Fruit fly (Drosophila melanogaster): ENCODE results near the gene CG1924.

Gene CG1924

DNA sequence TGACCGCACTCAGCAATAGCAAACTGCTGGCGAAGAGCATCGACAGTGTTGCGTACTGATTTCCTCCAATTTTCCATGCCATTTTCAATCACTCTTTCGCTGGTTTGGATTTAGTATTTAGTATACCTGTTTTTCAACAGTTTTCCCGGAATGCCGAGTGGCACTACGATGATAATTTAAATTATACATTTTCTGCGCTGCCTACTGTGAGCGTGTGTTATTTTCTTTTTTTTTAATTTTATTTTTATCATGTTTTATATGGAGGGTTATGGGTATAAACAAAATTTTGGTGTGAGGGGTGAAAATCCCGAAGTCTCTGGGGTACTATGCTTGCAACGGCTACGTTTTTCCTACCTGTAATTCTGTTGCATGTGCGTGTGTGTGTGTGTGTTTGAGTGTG lies at the start of gene CG1924:
TSS of gene CG1924 (minus strand) at position 101 of the 400 bp plus-strand sequence.
- TF ChIP-seq CTCF (optimal IDR thresholded peaks at IDR 0.05) (no peak), CG8478 (optimal IDR thresholded peaks at IDR 0.05) (no peak)

DNA sequence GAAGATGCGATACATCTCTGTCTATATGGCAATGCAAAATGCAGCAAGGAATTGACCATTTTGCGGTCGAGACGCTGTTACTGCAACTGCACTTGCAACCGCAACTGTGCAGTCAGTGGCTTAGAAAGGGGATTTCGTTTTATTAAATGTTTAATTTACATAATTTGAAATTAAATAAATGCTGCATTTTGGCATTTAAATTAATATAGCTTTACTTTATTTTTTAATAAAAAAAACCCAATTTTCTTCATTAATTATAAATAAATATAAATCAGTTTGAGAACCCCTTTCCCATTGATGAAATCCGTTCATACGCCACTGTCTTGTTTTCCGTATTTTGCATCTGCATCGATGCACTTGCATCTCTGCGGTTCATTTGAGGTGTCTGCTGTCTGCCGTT lies 49.5 kb upstream of the CG1924 start:
- no peak for TF ChIP-seq CTCF (optimal IDR thresholded peaks at IDR 0.05)
- no peak for TF ChIP-seq CG8478 (optimal IDR thresholded peaks at IDR 0.05)

DNA sequence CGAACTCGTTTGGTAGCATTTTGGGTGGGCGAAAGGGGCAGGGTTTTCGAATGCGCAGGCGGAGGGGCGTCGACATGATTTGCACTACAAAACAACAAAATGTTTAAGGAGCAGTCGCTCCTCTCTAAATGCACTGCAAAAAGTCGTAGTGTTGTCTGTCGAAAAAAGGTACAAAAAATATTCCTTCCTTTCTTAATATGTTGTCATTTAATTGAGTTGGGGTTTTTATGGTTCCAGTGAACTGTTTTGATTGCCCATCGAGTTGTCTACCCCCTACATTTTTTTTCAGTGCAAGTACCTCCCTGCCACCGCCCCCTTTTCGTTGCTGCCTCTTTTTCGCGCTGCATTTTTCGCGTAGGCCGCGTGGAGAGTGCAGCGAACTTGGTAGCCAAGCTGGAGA lies 48.1 kb upstream of the CG1924 start:
- TF ChIP-seq CG8478 (optimal IDR thresholded peaks at IDR 0.05) = no peak

DNA sequence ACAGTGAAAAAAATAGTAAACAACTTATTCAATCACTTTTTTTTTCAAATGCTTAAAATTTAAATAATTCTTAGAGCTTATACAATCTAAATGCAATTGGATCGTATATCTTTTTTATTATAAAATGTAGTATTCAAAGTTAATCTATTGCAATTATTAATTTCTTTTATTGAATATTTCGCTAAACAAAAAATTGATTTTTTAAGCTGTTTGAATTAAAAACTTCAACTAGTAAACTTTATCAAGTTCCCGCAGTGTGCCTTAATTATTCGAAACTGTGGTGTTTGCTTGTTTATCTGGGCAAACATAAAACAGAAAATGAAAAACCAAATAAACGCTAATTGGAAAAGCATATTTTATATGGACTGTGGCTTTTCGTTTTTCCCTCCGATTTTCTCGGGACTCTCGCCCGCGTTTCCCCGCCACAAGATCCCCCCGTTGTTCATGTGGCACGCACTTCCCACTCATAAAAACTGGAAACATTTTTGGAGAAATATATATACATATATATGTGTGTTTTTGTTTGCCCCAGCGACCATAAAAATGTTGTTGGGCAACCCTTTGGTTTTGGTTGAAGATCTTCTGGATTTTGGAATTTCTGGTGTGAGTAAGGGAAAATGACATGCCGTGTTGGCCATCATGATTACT lies 47.0 kb upstream of the CG1924 start:
- TF ChIP-seq CG8478 (optimal IDR thresholded peaks at IDR 0.05) = no peak
- no peak for TF ChIP-seq CTCF (optimal IDR thresholded peaks at IDR 0.05)

DNA sequence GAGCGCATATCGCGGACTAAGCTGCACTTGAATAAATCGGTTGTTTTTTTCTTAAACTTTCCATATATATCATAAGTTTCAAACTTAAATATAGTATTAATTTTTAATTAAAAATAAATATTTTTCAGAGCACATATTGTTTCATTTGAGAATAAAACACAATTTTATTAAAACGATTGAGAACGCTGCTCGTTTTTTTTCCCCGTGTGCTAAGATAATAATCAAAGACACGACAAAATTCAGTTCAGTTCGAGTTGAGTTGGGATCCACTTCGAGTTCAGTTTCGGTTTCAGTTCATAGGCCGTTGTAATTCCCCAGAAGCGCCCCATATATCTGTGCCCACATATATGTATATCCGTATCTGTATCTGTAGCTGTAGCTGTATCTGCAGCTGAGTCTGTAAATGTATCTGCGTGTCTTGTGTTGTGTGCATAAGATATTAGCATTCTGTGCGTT lies 44.5 kb upstream of the CG1924 start:
- TF ChIP-seq CTCF (optimal IDR thresholded peaks at IDR 0.05) = no peak
- TF ChIP-seq CG8478 (optimal IDR thresholded peaks at IDR 0.05) = no peak

DNA sequence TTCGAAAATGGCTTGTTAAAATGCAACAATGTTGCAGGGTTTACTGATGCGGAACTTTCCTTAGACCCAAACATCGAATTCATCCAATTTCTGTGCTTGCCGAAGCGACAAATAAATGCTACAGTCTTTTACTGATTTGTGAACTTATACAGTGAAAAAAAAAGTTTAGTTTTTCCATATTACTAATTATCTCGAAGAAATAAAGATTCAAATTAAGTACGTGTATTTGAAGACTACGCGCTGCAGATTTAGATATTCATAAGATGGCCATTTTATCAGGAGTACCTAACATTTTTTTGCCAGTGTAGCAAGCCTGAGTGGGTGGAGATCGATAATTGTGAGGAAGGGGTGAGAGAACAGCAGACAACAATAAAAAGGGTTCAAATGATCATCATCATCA lies 43.1 kb upstream of the CG1924 start:
- TF ChIP-seq CTCF (optimal IDR thresholded peaks at IDR 0.05) = no peak
- TF ChIP-seq CG8478 (optimal IDR thresholded peaks at IDR 0.05) = no peak

DNA sequence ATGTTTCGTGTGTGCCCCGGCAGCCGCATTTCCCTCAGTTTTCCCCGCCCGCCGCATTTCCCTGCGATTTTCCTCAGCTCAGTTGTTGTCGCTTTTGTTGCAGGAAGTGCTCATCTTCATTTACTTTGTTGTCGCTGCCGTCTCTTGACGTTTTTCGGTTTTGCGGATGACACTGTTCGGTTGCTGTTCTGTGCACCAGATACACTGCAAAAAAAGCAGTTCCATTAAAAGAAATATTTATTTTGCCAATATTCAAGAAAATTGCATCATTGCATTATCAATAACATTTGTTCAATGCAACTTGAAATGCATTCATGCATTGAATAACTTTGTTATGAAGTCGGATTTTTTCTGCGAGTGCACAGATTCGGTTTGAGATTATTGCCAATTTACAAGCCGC lies 39.1 kb upstream of the CG1924 start:
- TF ChIP-seq CTCF (optimal IDR thresholded peaks at IDR 0.05) = no peak
- TF ChIP-seq CG8478 (optimal IDR thresholded peaks at IDR 0.05) = no peak

DNA sequence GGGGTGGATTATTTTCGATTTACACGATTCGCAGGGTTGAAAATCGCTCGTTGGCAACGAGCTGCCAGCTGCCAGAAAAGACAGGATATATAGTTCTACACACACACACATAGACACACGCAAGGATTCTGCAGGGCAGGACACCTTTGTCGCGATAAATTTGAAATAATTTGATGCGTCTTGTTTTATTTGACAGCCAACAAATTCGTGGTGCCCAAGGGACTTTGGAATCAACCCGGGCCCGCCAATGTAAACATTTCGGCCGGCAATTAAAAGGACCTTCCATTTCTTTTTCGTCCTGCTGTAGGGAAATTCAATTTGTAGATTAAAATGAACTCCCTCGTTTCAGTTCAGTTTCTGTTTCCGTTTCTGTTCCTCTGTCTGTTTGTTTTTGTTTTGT lies 34.3 kb upstream of the CG1924 start:
- TF ChIP-seq CTCF (optimal IDR thresholded peaks at IDR 0.05) (no peak), CG8478 (optimal IDR thresholded peaks at IDR 0.05) (no peak)

DNA sequence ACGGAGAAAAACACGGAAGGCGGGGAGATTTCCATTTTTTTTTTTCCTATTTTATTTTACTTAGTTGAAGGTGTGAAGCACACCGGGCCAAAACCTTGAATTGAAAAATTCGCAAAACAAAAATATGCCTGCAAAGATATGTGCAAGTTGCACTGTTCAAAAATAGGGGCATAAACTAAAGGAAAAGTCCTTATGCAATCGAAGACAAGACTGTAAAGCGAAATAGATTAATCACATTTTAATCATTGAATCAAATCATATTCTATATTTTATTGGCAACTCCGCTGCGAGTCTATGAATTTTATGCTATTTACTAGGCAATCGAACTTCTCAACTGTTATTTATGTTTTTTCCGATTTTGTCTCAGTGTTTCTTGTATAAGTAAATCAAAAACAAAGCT lies 29.2 kb upstream of the CG1924 start:
- no peak for TF ChIP-seq CTCF (optimal IDR thresholded peaks at IDR 0.05)
- TF ChIP-seq CG8478 (optimal IDR thresholded peaks at IDR 0.05) = no peak

DNA sequence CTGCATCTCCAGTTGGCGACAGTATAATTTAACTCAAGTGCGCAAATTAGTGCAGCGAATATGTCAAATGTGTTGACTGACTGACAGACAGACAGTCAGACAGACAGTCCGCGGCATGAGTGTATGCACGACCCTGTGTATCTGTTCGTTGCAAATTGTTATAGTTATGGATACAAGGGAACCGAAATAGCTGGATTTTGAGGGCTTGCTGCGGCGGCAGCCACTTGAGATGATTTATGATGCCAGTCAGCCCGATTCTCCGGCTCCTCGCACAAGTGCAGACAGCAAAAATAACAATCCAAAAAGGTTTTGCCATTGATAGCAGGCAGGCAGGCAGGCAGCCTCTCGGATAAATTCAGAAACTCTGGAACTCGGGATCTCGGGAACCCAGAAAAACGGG lies 28.7 kb upstream of the CG1924 start:
- TF ChIP-seq CTCF (optimal IDR thresholded peaks at IDR 0.05) (no peak), CG8478 (optimal IDR thresholded peaks at IDR 0.05) (no peak)

DNA sequence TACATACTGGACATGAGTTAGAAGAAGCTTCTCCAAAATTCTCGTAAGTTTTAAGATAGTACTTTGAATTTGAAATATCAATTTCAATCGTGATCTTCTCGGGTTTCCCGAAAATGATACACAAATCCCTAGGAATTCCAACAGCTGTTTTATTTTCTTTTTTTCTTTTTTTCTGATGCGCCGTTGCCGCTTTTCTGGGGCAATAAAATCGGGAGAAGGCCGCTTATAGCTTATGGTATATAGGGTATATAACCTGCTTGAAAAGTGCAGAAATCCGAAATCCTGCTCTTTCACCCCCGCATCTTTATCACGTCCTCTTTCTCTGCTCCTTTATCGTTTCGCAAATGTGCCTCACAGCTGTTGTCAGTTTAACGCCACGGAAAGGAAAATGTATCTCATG lies 27.8 kb upstream of the CG1924 start:
- TF ChIP-seq CTCF (optimal IDR thresholded peaks at IDR 0.05) (no peak), CG8478 (optimal IDR thresholded peaks at IDR 0.05) (no peak)

DNA sequence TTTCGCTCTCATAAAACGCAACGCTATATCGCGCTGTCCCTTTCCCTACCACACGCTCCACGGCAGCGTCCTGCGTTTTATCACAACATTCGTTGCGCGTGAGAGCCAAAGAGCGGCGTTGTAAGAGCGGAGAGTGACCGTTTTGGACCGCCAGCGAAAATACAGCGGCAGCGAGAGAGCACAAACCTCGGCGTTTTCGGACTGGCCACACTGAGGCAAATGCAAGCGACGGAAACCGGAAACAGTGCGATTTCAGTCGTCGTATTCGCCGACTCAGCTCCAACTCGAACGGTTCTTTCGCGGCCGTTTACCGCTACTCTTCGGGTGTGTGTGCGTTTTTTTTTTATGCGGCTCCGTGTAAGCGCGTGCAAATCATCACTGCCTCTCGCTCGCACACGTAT lies 25.1 kb upstream of the CG1924 start:
- TF ChIP-seq CTCF (optimal IDR thresholded peaks at IDR 0.05) (peak in 1 of 2 experiments; percentile 10), CG8478 (optimal IDR thresholded peaks at IDR 0.05) (no peak)

DNA sequence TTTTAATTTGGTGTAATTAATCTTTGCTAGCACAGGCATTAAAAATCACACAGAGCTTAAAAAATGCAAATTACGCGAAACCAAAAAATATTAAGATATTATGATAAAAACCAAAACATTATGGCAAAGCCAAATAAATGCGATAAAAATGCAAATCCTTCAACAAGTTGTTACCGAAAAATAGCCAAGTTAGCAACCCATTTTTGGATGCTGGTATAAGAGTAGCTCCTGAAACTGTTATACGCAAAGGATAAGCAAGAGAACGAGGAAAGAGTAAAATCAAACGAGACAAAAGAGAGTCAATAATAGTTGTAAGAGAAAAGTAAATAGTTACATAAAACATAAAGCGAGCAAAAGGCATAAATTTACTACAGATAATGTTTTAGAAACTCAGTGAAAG lies 24.3 kb upstream of the CG1924 start:
- TF ChIP-seq CTCF (optimal IDR thresholded peaks at IDR 0.05) = no peak
- no peak for TF ChIP-seq CG8478 (optimal IDR thresholded peaks at IDR 0.05)

DNA sequence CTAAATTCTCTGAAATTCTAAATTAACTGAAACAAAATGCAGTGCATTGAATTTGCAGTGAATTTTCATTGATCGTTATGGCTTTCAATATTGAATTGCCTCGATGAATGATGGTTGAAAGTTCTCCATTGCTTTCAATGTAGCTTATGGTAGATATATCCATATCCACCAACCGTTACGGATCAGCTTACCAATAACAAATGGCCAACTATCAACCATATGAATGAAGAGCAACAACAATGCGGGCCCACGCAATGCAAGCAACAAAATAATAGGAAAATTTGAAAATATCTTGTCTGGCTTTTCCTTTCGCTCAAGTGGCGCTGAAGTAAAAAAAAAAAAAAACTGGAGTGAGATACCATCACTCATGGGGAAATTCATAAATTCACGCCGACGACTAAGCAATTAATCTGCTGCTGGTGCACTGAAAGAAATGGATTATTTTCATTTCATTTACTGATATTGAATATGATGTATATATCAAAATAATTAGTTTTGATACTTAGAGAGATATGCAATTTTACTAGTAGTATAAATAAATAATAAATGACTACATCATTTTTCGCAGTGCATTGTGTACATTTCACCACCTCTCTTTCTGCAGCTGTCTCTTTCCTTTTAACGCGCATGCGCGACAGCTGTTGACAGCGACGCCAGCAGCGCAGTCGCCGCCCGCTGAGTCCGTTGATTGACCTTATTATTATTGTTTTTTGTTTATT lies 23.6 kb upstream of the CG1924 start:
- no peak for TF ChIP-seq CTCF (optimal IDR thresholded peaks at IDR 0.05)
- no peak for TF ChIP-seq CG8478 (optimal IDR thresholded peaks at IDR 0.05)

DNA sequence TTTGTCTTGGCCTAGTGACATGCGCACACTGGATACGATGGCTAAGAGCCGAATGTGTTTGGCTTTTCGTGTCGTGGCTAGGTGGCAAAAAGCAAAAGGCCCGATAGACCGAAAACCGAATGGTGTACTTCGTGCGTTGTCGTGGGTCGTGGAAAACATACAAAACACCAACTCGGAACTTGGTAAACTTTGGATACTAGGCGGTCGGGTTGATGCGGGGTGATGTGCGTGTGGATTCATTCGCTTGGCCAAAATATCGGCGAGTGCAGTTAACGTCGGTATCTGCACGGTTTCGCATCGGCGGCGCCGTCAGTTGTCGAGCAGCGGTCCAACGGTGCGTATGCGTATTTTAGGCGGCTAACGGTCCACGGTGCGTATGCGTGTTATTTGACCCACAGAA lies 50.4 kb downstream of the CG1924 start:
- TF ChIP-seq CG8478 (optimal IDR thresholded peaks at IDR 0.05) (no peak), CTCF (optimal IDR thresholded peaks at IDR 0.05) (no peak)

Data from S2 (cell line).